Worm (Caenorhabditis elegans): ENCODE results near the gene pqn-35.

- no peak for TF ChIP-seq mdl-1 (tag; optimal IDR thresholded peaks at IDR 0.05)
- no peak for TF ChIP-seq ama-1 (optimal IDR thresholded peaks at IDR 0.05)
- no peak for TF ChIP-seq elt-3 (tag; optimal IDR thresholded peaks at IDR 0.05)
- TF ChIP-seq lin-39 (tag; optimal IDR thresholded peaks at IDR 0.05) = no peak
- TF ChIP-seq ztf-11 (tag; optimal IDR thresholded peaks at IDR 0.05) = no peak
- no peak for TF ChIP-seq jun-1 (tag; optimal IDR thresholded peaks at IDR 0.05)
- TF ChIP-seq ZK546.5 (tag; optimal IDR thresholded peaks at IDR 0.05) = no peak
- no peak for TF ChIP-seq unc-39 (tag; optimal IDR thresholded peaks at IDR 0.05)
- no peak for TF ChIP-seq fos-1 (tag; optimal IDR thresholded peaks at IDR 0.05)
- TF ChIP-seq unc-62 (GFP tag; optimal IDR thresholded peaks at IDR 0.05) = no peak
- no peak for TF ChIP-seq lin-15B (tag; optimal IDR thresholded peaks at IDR 0.05)
- no peak for TF ChIP-seq nhr-11 (tag; optimal IDR thresholded peaks at IDR 0.05)
- no peak for TF ChIP-seq skn-1 (tag; optimal IDR thresholded peaks at IDR 0.05)
These were observed 37.3 kb downstream of the pqn-35 start for ce11 chrII:4650072-4650471.

All from whole organism, L3 larva.